Fruit fly (Drosophila melanogaster): ENCODE measurements around the gene Set8.

Gene Set8

dm6 chr3R:14297489-14297888 is 18.3 kb upstream of the Set8 start (continued):
- TF ChIP-seq Drgx (GFP tag; IDR thresholded peaks at IDR 0.05) (0 out of 2 replicates have a peak, but pooled peaks have one; percentile 8), Sry-β (GFP tag; optimal IDR thresholded peaks at IDR 0.05) (no peak), wek (GFP tag; optimal IDR thresholded peaks at IDR 0.05) (peak; percentile 5), CG31441 (GFP tag; IDR thresholded peaks at IDR 0.05) (no peak), CG9876 (GFP tag; optimal IDR thresholded peaks at IDR 0.05) (no peak)

dm6 chr3R:14298078-14298896 is 17.6 kb upstream of the Set8 start:
- TF ChIP-seq p53 (GFP tag; optimal IDR thresholded peaks at IDR 0.05) (no peak), pfk (GFP tag; optimal IDR thresholded peaks at IDR 0.05) (no peak), sqz (GFP tag; optimal IDR thresholded peaks at IDR 0.05) (no peak), fd64A (GFP tag; optimal IDR thresholded peaks at IDR 0.05) (no peak), CG11695 (GFP tag; IDR thresholded peaks at IDR 0.05) (no peak), CG11398 (GFP tag; optimal IDR thresholded peaks at IDR 0.05) (no peak), CG12659 (GFP tag; optimal IDR thresholded peaks at IDR 0.05) (no peak), sens (GFP tag) (no peak), CG2116 (GFP tag; optimal IDR thresholded peaks at IDR 0.05) (peak; percentile 31), CG15514 (GFP tag; optimal IDR thresholded peaks at IDR 0.05) (peak; percentile 34), trem (tag; optimal IDR thresholded peaks at IDR 0.05) (peak; percentile 68), Side (GFP tag; optimal IDR thresholded peaks at IDR 0.05) (peak; percentile 4), Elba2 (GFP tag; optimal IDR thresholded peaks at IDR 0.05) (peak; percentile 86), slbo (GFP tag; IDR thresholded peaks at IDR 0.05) (no peak), oc (tag; optimal IDR thresholded peaks at IDR 0.05) (no peak), CG42726 (GFP tag; IDR thresholded peaks at IDR 0.05; ENCODE audit: partially characterized antibody) (no peak), CG16813 (GFP tag; IDR thresholded peaks at IDR 0.05; ENCODE audit: partially characterized antibody) (0 out of 3 replicates have a peak, but pooled peaks have one; percentile 10), Tbp (GFP tag; optimal IDR thresholded peaks at IDR 0.05) (no peak), CG12942 (GFP tag; optimal IDR thresholded peaks at IDR 0.05) (no peak), CG11247 (GFP tag; IDR thresholded peaks at IDR 0.05) (no peak), knrl (GFP tag; IDR thresholded peaks at IDR 0.05; ENCODE audit: partially characterized antibody) (0 out of 3 replicates have a peak, but pooled peaks have one; percentile 23), CG10979 (tag; optimal IDR thresholded peaks at IDR 0.05) (peak; percentile 3), GATAe (GFP tag; conservative IDR thresholded peaks at IDR 0.05) (no peak), Drgx (GFP tag; IDR thresholded peaks at IDR 0.05) (0 out of 2 replicates have a peak, but pooled peaks have one; percentile 20), sd (tag; optimal IDR thresholded peaks at IDR 0.05) (no peak), pzg (GFP tag; optimal IDR thresholded peaks at IDR 0.05) (peak; percentile 46), Dp (GFP tag; optimal IDR thresholded peaks at IDR 0.05) (peak; percentile 94), D19A (tag; optimal IDR thresholded peaks at IDR 0.05) (no peak), CG10543 (GFP tag; optimal IDR thresholded peaks at IDR 0.05) (no peak), CG6272 (GFP tag; IDR thresholded peaks at IDR 0.05) (no peak), cg (GFP tag; optimal IDR thresholded peaks at IDR 0.05) (peak; percentile 92), repo (GFP tag; optimal IDR thresholded peaks at IDR 0.05) (no peak), otp (GFP tag; IDR thresholded peaks at IDR 0.05) (0 out of 3 replicates have a peak, but pooled peaks have one; percentile 32), Opbp (GFP tag; IDR thresholded peaks at IDR 0.05; ENCODE audit: partially characterized antibody) (no peak), Sry-δ (GFP tag; optimal IDR thresholded peaks at IDR 0.05) (no peak), rib (GFP tag; IDR thresholded peaks at IDR 0.05) (peak; percentile 28; the same call in 1 of the 2 replicates), CG34224 (GFP tag; IDR thresholded peaks at IDR 0.05; ENCODE audit: partially characterized antibody) (no peak), zen (tag; optimal IDR thresholded peaks at IDR 0.05) (no peak), crc (GFP tag; optimal IDR thresholded peaks at IDR 0.05) (no peak), Hmx (GFP tag; optimal IDR thresholded peaks at IDR 0.05) (no peak), gfzf (GFP tag; optimal IDR thresholded peaks at IDR 0.05) (peak; percentile 56), danr (GFP tag; IDR thresholded peaks at IDR 0.05) (no peak), ssp (GFP tag; IDR thresholded peaks at IDR 0.05) (no peak)

Data from whole organism, embryonic.